Worm (Caenorhabditis elegans) whole organism, L2 larva: Measurements from ENCODE around the gene Y69H2.15.

ENCODE experiments used
- C34F6.9 ChIP-seq: fragments of 150-350 bp; optimal IDR thresholded peaks from 2 replicates; lab custom pipeline; 2014; ENCODE audit warnings: missing biosample characterization, missing genetic modification characterization
- F13H6.1 ChIP-seq: sonication (generic microtip); optimal IDR thresholded peaks from 2 replicates; lab custom pipeline; 2016; ENCODE audit warnings: missing genetic modification characterization, missing compliant biosample characterization
- R02D3.7 ChIP-seq: fragments of 150-350 bp; optimal IDR thresholded peaks from 2 replicates; lab custom pipeline; 2014; ENCODE audit warnings: missing biosample characterization, missing genetic modification characterization
- Y55F3AM.14 ChIP-seq: fragments of 200-800 bp; sonication (Bioruptor generic); optimal IDR thresholded peaks from 2 replicates; lab custom pipeline; 2018; ENCODE audit warnings: mild to moderate bottlenecking, missing genetic modification characterization, missing compliant biosample characterization
- ZK546.5 ChIP-seq: sonication (generic microtip); optimal IDR thresholded peaks from 2 replicates; lab custom pipeline; 2017; ENCODE audit warnings: missing biosample characterization, missing genetic modification characterization
- aly-2 ChIP-seq: fragments of 150-350 bp; optimal IDR thresholded peaks from 2 replicates; lab custom pipeline; 2014; ENCODE audit warnings: missing biosample characterization, missing genetic modification characterization
- ama-1 ChIP-seq: fragments of 150-350 bp; optimal IDR thresholded peaks from 2 replicates; lab custom pipeline; 2018; ENCODE audit warnings: inconsistent platforms
- blmp-1 ChIP-seq: sonication (generic microtip); optimal IDR thresholded peaks from 2 replicates; lab custom pipeline; 2017; ENCODE audit warnings: missing genetic modification characterization, mild to moderate bottlenecking, missing compliant biosample characterization, antibody characterized with exemption, moderate library complexity; ENCODE audit not compliant: insufficient read depth
- ceh-16 ChIP-seq: fragments of 150-350 bp; optimal IDR thresholded peaks from 2 replicates; lab custom pipeline; 2014; ENCODE audit warnings: missing biosample characterization, missing genetic modification characterization
- ceh-82 ChIP-seq: fragments of 150-350 bp; optimal IDR thresholded peaks from 2 replicates; lab custom pipeline; 2014; ENCODE audit warnings: missing biosample characterization, missing genetic modification characterization
- crh-2 ChIP-seq: sonication (generic microtip); optimal IDR thresholded peaks from 2 replicates; lab custom pipeline; 2017; ENCODE audit warnings: missing biosample characterization, missing genetic modification characterization
- dmd-4 ChIP-seq: sonication (generic microtip); optimal IDR thresholded peaks from 2 replicates; lab custom pipeline; 2017; ENCODE audit warnings: missing biosample characterization, missing genetic modification characterization
- egl-27 ChIP-seq: sonication (generic microtip); optimal IDR thresholded peaks from 3 replicates; lab custom pipeline; 2017; ENCODE audit warnings: missing biosample characterization, missing genetic modification reagents, missing genetic modification characterization
- elt-1 ChIP-seq: fragments of 150-350 bp; optimal IDR thresholded peaks from 2 replicates; lab custom pipeline; 2014; ENCODE audit warnings: missing biosample characterization, missing genetic modification characterization
- elt-3 ChIP-seq: sonication (generic microtip); optimal IDR thresholded peaks from 2 replicates; lab custom pipeline; 2017; ENCODE audit warnings: missing biosample characterization, missing genetic modification characterization
- fos-1 ChIP-seq: fragments of 150-350 bp; optimal IDR thresholded peaks from 2 replicates; lab custom pipeline; 2014; ENCODE audit warnings: missing biosample characterization, missing genetic modification characterization
- gmeb-1 ChIP-seq: fragments of 150-350 bp; optimal IDR thresholded peaks from 2 replicates; lab custom pipeline; 2014; ENCODE audit warnings: missing biosample characterization, missing genetic modification characterization
- lin-11 ChIP-seq: fragments of 150-350 bp; sonication (generic microtip); optimal IDR thresholded peaks from 2 replicates; lab custom pipeline; 2014; ENCODE audit warnings: missing biosample characterization, missing genetic modification characterization, inconsistent platforms, mixed read lengths
- lin-13 ChIP-seq: fragments of 150-350 bp; optimal IDR thresholded peaks from 2 replicates; lab custom pipeline; 2014; ENCODE audit warnings: missing biosample characterization, missing genetic modification reagents, missing genetic modification characterization
- lin-39 ChIP-seq: fragments of 150-350 bp; optimal IDR thresholded peaks from 2 replicates; lab custom pipeline; 2014; ENCODE audit warnings: missing biosample characterization, missing genetic modification reagents, missing genetic modification characterization
- lsy-2 ChIP-seq, 2 experiments: fragments of 150-350 bp in 1 of 2; sonication (generic microtip) in 1 of 2; optimal IDR thresholded peaks; 2 replicates each; lab custom pipeline; 2014 to 2017; ENCODE audit warnings: missing biosample characterization in 2 of 2, missing genetic modification characterization in 2 of 2
- mbf-1 ChIP-seq: sonication (generic microtip); optimal IDR thresholded peaks from 2 replicates; lab custom pipeline; 2017; ENCODE audit warnings: missing biosample characterization, missing genetic modification characterization
- mdl-1 ChIP-seq, 2 experiments: fragments of 150-350 bp in 1 of 2; sonication (generic microtip) in 1 of 2; optimal IDR thresholded peaks; 2 replicates each; lab custom pipeline; 2017; ENCODE audit warnings: missing biosample characterization in 2 of 2, missing genetic modification characterization in 2 of 2
- nhr-10 ChIP-seq: sonication (generic microtip); optimal IDR thresholded peaks from 2 replicates; lab custom pipeline; 2017; ENCODE audit warnings: missing biosample characterization, missing genetic modification characterization
- nhr-12 ChIP-seq: fragments of 150-350 bp; optimal IDR thresholded peaks from 2 replicates; lab custom pipeline; 2014; ENCODE audit warnings: missing biosample characterization, missing genetic modification characterization
- nhr-129 ChIP-seq: fragments of 150-350 bp; optimal IDR thresholded peaks from 2 replicates; lab custom pipeline; 2014; ENCODE audit warnings: missing biosample characterization, missing genetic modification characterization
- nhr-21 ChIP-seq: fragments of 150-350 bp; optimal IDR thresholded peaks from 2 replicates; lab custom pipeline; 2014; ENCODE audit warnings: missing biosample characterization, missing genetic modification characterization
- nhr-23 ChIP-seq: fragments of 150-350 bp; optimal IDR thresholded peaks from 2 replicates; lab custom pipeline; 2014; ENCODE audit warnings: missing biosample characterization, missing genetic modification reagents, missing genetic modification characterization
- nhr-237 ChIP-seq: fragments of 150-350 bp; optimal IDR thresholded peaks from 2 replicates; lab custom pipeline; 2014; ENCODE audit warnings: missing biosample characterization, missing genetic modification characterization
- nhr-25 ChIP-seq: fragments of 150-350 bp; sonication (generic microtip); optimal IDR thresholded peaks from 3 replicates; lab custom pipeline; 2014; ENCODE audit warnings: missing biosample characterization, missing genetic modification characterization
- peb-1 ChIP-seq: fragments of 150-350 bp; optimal IDR thresholded peaks from 2 replicates; lab custom pipeline; 2014; ENCODE audit warnings: missing biosample characterization, missing genetic modification characterization
- sem-4 ChIP-seq: fragments of 150-350 bp; optimal IDR thresholded peaks from 2 replicates; lab custom pipeline; 2014; ENCODE audit warnings: missing biosample characterization, missing genetic modification reagents, missing genetic modification characterization
- sma-3 ChIP-seq: sonication (generic microtip); optimal IDR thresholded peaks from 2 replicates; lab custom pipeline; 2016; ENCODE audit warnings: missing genetic modification reagents, missing genetic modification characterization, missing compliant biosample characterization
- sma-9 ChIP-seq, 2 experiments: fragments of 150-350 bp in 1 of 2; sonication (generic microtip) in 1 of 2; optimal IDR thresholded peaks; 2 replicates each; lab custom pipeline; 2014 to 2016; ENCODE audit warnings: missing genetic modification characterization in 2 of 2, mild to moderate bottlenecking in 1 of 2, missing biosample characterization in 1 of 2, missing compliant biosample characterization in 1 of 2, missing genetic modification reagents in 1 of 2, moderate library complexity in 1 of 2
- unc-55 ChIP-seq: fragments of 150-350 bp; sonication (generic microtip); optimal IDR thresholded peaks from 3 replicates; lab custom pipeline; 2014; ENCODE audit warnings: missing biosample characterization, missing genetic modification reagents, missing genetic modification characterization
- unc-62 ChIP-seq: fragments of 150-350 bp; optimal IDR thresholded peaks from 2 replicates; lab custom pipeline; 2014; ENCODE audit warnings: missing biosample characterization, missing genetic modification reagents, missing genetic modification characterization
- ztf-1 ChIP-seq: fragments of 200-800 bp; sonication (Bioruptor generic); conservative IDR thresholded peaks from 2 replicates; pipeline ENCODE4 v1.3.6; 2022; ENCODE audit warnings: missing genetic modification characterization, missing compliant biosample characterization
- ztf-11 ChIP-seq: sonication (generic microtip); optimal IDR thresholded peaks from 2 replicates; lab custom pipeline; 2017; ENCODE audit warnings: missing biosample characterization, missing genetic modification characterization
- ztf-4 ChIP-seq: fragments of 150-350 bp; optimal IDR thresholded peaks from 2 replicates; lab custom pipeline; 2014; ENCODE audit warnings: missing biosample characterization, missing genetic modification characterization

Gene Y69H2.15

DNA sequence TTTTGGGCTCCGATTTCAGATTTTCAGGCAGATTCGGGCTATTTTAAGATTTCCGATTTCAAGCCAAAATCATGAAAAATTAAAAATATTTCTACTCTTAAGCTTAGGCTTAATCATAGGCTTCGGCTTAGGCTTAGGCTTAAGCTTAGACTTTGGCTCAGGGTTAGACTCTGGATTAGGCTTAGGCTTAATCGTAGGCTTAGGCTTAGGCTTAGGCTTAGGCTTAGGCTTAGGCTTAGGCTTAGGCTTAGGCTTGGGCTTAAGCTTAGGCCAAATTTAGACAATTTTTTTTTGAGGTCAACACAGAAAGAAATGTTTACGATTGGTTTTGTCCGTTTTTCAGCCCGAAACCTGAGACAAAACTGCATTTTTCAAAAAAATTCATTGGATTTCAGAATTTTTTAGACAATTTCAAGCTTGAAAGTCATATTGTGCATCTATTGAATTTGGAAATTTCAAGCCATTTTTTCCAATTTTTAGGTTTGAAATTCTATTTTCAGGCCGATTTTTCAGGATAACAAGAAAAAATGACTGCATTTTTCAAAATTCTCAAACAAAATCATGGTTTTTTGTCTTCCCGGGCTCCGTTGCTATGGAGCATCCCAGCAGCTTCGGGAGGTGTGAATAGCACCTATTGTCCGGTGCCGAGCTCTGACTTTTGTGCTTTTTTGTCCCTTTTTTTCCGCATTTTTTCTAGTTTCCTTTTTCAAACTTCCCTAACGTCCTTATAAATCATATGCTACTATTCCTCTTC, 13.1 kb upstream of the Y69H2.15 start, which contains the start of gene egas-1:
Gene egas-1, plus strand, starts transcription at position 704 of the 754 bp plus-strand sequence.
- TF ChIP-seq ama-1 (lab: Kevin White, UChicago) (peak; percentile 83), lin-11 (tag; lab: Kevin White, UChicago) (no peak), lin-39 (tag; lab: Kevin White, UChicago) (no peak), crh-2 (tag; lab: Kevin White, UChicago) (no peak), lin-13 (GFP tag; lab: Kevin White, UChicago) (peak; percentile 23), F13H6.1 (tag; lab: Kevin White, UChicago) (no peak), sem-4 (tag; lab: Kevin White, UChicago) (no peak), nhr-129 (tag; lab: Kevin White, UChicago) (no peak), unc-55 (GFP tag; lab: Kevin White, UChicago) (no peak), ceh-16 (tag; lab: Kevin White, UChicago) (no peak), C34F6.9 (no peak), nhr-237 (tag; lab: Kevin White, UChicago) (no peak), sma-3 (GFP tag; lab: Kevin White, UChicago) (peak; percentile 58), fos-1 (no peak), elt-1 (tag; lab: Kevin White, UChicago) (no peak), nhr-10 (tag; lab: Kevin White, UChicago) (no peak), lsy-2 (tag; optimal IDR thresholded peaks at IDR 0.05; lab: Kevin White, UChicago) (peak in 1 of 2 experiments; percentile 1), ztf-11 (tag; lab: Kevin White, UChicago) (no peak), ztf-1 (GFP tag; lab: Robert Waterston, UW) (no peak), nhr-23 (tag; lab: Kevin White, UChicago) (no peak), unc-62 (no peak), peb-1 (tag; lab: Kevin White, UChicago) (no peak), dmd-4 (no peak), blmp-1 (no peak), ztf-4 (tag; lab: Kevin White, UChicago) (peak; percentile 14), nhr-21 (tag; lab: Kevin White, UChicago) (peak; percentile 50), Y55F3AM.14 (no peak)
- TF ChIP-seq, all 48 proteins: peak for 6

ce11 chrV:18639074-18639473, 12.4 kb upstream of the Y69H2.15 start:
- TF ChIP-seq nhr-10 (tag; lab: Kevin White, UChicago) = no peak
- no peak for TF ChIP-seq lin-11 (tag; lab: Kevin White, UChicago)
- no peak for TF ChIP-seq nhr-12 (tag; lab: Kevin White, UChicago)
- TF ChIP-seq C34F6.9 = no peak
- no peak for TF ChIP-seq gmeb-1 (tag; lab: Kevin White, UChicago)
- no peak for TF ChIP-seq mbf-1 (tag; lab: Kevin White, UChicago)
- TF ChIP-seq sem-4 (tag; lab: Kevin White, UChicago) = no peak
- TF ChIP-seq lsy-2 (tag; optimal IDR thresholded peaks at IDR 0.05; lab: Kevin White, UChicago) = no peak
- TF ChIP-seq elt-3 (tag; lab: Kevin White, UChicago) = no peak
- TF ChIP-seq nhr-21 (tag; lab: Kevin White, UChicago) = no peak
- TF ChIP-seq dmd-4 = no peak
- no peak for TF ChIP-seq egl-27 (tag; lab: Kevin White, UChicago)

- TF ChIP-seq F13H6.1 (tag; lab: Kevin White, UChicago) (no peak), ceh-16 (tag; lab: Kevin White, UChicago) (peak; percentile 0), sma-3 (GFP tag; lab: Kevin White, UChicago) (peak; percentile 34), C34F6.9 (no peak), crh-2 (tag; lab: Kevin White, UChicago) (no peak)
Observed at ce11 chrV:18638367-18638873, 11.8 kb upstream of the Y69H2.15 start, which contains the start of gene col-42. TSS of gene col-42 (plus strand) at chrV:18638484.

ce11 chrV:18637544-18638366, 11.1 kb upstream of the Y69H2.15 start:
- TF ChIP-seq nhr-21 (tag; lab: Kevin White, UChicago) (peak; percentile 6), nhr-23 (tag; lab: Kevin White, UChicago) (no peak), egl-27 (tag; lab: Kevin White, UChicago) (no peak), ama-1 (lab: Kevin White, UChicago) (peak; percentile 69), aly-2 (tag; lab: Kevin White, UChicago) (no peak), C34F6.9 (no peak), gmeb-1 (tag; lab: Kevin White, UChicago) (peak; percentile 11), R02D3.7 (no peak), sma-3 (GFP tag; lab: Kevin White, UChicago) (peak; percentile 58), nhr-25 (tag; lab: Kevin White, UChicago) (peak; percentile 36), nhr-129 (tag; lab: Kevin White, UChicago) (peak; percentile 22), ceh-82 (tag; lab: Kevin White, UChicago) (no peak), ZK546.5 (no peak), lsy-2 (tag; optimal IDR thresholded peaks at IDR 0.05; lab: Kevin White, UChicago) (no peak), sma-9 (GFP tag; optimal IDR thresholded peaks at IDR 0.05; lab: Kevin White, UChicago) (no peak), sma-9 (tag; optimal IDR thresholded peaks at IDR 0.05; lab: Kevin White, UChicago) (no peak), mdl-1 (tag; optimal IDR thresholded peaks at IDR 0.05; lab: Kevin White, UChicago) (no peak)
- TF ChIP-seq, all 48 proteins: peak for 6
